Fruit fly (Drosophila melanogaster) whole organism, prepupa: ENCODE data around the gene Syx4.

ENCODE experiments used
- Blimp-1 ChIP-seq: fragments of 200-800 bp; sonication (Bioruptor generic); optimal IDR thresholded peaks from 3 replicates; lab custom pipeline; 2017; ENCODE audit warnings: missing biosample characterization, missing genetic modification characterization, mild to moderate bottlenecking, moderate library complexity, missing genetic modification reagents
- CG10631 ChIP-seq: fragments of 200-800 bp; sonication (Bioruptor generic); optimal IDR thresholded peaks from 2 replicates; lab custom pipeline; 2016; ENCODE audit warnings: missing biosample characterization, missing genetic modification characterization
- CG10669 ChIP-seq: fragments of 200-800 bp; sonication (Bioruptor generic); optimal IDR thresholded peaks from 3 replicates; lab custom pipeline; 2018; ENCODE audit warnings: missing biosample characterization, mild to moderate bottlenecking, missing genetic modification characterization, moderate library complexity
- CG11294 ChIP-seq: fragments of 200-800 bp; sonication (Bioruptor generic); IDR thresholded peaks from 2 replicates; pipeline ENCODE4 v1.3.6; 2022; ENCODE audit warnings: missing biosample characterization, missing genetic modification characterization
- CG11902 ChIP-seq: fragments of 200-800 bp; sonication (Bioruptor generic); optimal IDR thresholded peaks from 3 replicates; lab custom pipeline; 2016; ENCODE audit warnings: missing biosample characterization, missing genetic modification characterization
- CG15336 ChIP-seq: fragments of 200-800 bp; sonication (Bioruptor generic); IDR thresholded peaks from 2 replicates; pipeline ENCODE4 v1.3.6; 2022; ENCODE audit warnings: missing biosample characterization, missing genetic modification characterization
- CG1621 ChIP-seq: fragments of 200-800 bp; sonication (Bioruptor generic); optimal IDR thresholded peaks from 3 replicates; lab custom pipeline; 2018; ENCODE audit warnings: missing biosample characterization, mild to moderate bottlenecking, missing genetic modification characterization
- CG16779 ChIP-seq: fragments of 200-800 bp; sonication (Bioruptor generic); optimal IDR thresholded peaks from 3 replicates; lab custom pipeline; 2017; ENCODE audit warnings: missing biosample characterization, mild to moderate bottlenecking, missing genetic modification characterization
- CG3032 ChIP-seq: fragments of 200-800 bp; optimal IDR thresholded peaks from 2 replicates; lab custom pipeline; 2019; ENCODE audit warnings: missing biosample characterization, mild to moderate bottlenecking, missing genetic modification characterization, moderate library complexity
- CG31627 ChIP-seq: fragments of 200-800 bp; sonication (Bioruptor generic); optimal IDR thresholded peaks from 3 replicates; lab custom pipeline; 2016; ENCODE audit warnings: missing biosample characterization, missing genetic modification characterization
- CG32006 ChIP-seq: fragments of 200-800 bp; sonication (Bioruptor generic); optimal IDR thresholded peaks from 3 replicates; lab custom pipeline; 2017; ENCODE audit warnings: missing biosample characterization, mild to moderate bottlenecking, missing genetic modification characterization
- CG34406 ChIP-seq: fragments of 200-800 bp; sonication (Bioruptor generic); optimal IDR thresholded peaks from 3 replicates; lab custom pipeline; 2016; ENCODE audit warnings: missing biosample characterization, missing genetic modification characterization
- CG3919 ChIP-seq: fragments of 200-800 bp; sonication (Bioruptor generic); optimal IDR thresholded peaks from 3 replicates; lab custom pipeline; 2016; ENCODE audit warnings: missing biosample characterization, missing genetic modification characterization
- CG4318 ChIP-seq: fragments of 200-800 bp; sonication (Bioruptor generic); optimal IDR thresholded peaks from 3 replicates; lab custom pipeline; 2017; ENCODE audit warnings: missing biosample characterization, mild to moderate bottlenecking, missing genetic modification characterization
- CG6163 ChIP-seq: fragments of 200-800 bp; sonication (Bioruptor generic); IDR thresholded peaks from 3 replicates; pipeline ENCODE4 v1.3.6; 2022; ENCODE audit warnings: missing biosample characterization, missing genetic modification characterization
- CG6276 ChIP-seq: fragments of 200-800 bp; sonication (Bioruptor generic); optimal IDR thresholded peaks from 2 replicates; lab custom pipeline; 2017; ENCODE audit warnings: missing biosample characterization, mild to moderate bottlenecking, missing genetic modification characterization
- CG6792 ChIP-seq: fragments of 200-800 bp; sonication (Bioruptor generic); optimal IDR thresholded peaks from 3 replicates; lab custom pipeline; 2016; ENCODE audit warnings: missing biosample characterization, missing genetic modification characterization
- CG6808 ChIP-seq: fragments of 200-800 bp; sonication (Bioruptor generic); optimal IDR thresholded peaks from 3 replicates; lab custom pipeline; 2017; ENCODE audit warnings: missing biosample characterization, missing genetic modification characterization, mild to moderate bottlenecking, moderate library complexity, missing genetic modification reagents
- CG6854 ChIP-seq: fragments of 200-800 bp; sonication (Bioruptor generic); optimal IDR thresholded peaks from 2 replicates; lab custom pipeline; 2017; ENCODE audit warnings: missing biosample characterization, mild to moderate bottlenecking, missing genetic modification characterization
- CG7368 ChIP-seq: fragments of 200-800 bp; sonication (Bioruptor generic); optimal IDR thresholded peaks from 3 replicates; lab custom pipeline; 2016; ENCODE audit warnings: missing biosample characterization, missing genetic modification characterization
- CG8119 ChIP-seq: fragments of 200-800 bp; sonication (Bioruptor generic); IDR thresholded peaks from 3 replicates; pipeline ENCODE4 v1.3.6; 2022; ENCODE audit warnings: missing biosample characterization, missing genetic modification characterization
- CG8319 ChIP-seq: fragments of 200-800 bp; sonication (Bioruptor generic); optimal IDR thresholded peaks from 3 replicates; lab custom pipeline; 2016; ENCODE audit warnings: missing biosample characterization, missing genetic modification characterization
- CG8632 ChIP-seq: fragments of 200-800 bp; sonication (Bioruptor generic); optimal IDR thresholded peaks from 3 replicates; lab custom pipeline; 2016; ENCODE audit warnings: missing biosample characterization, missing genetic modification characterization
- CG9139 ChIP-seq: fragments of 200-800 bp; sonication (Bioruptor generic); optimal IDR thresholded peaks from 3 replicates; lab custom pipeline; 2017; ENCODE audit warnings: missing biosample characterization, mild to moderate bottlenecking, missing genetic modification characterization
- Eip75B ChIP-seq: fragments of 200-800 bp; sonication (Bioruptor generic); optimal IDR thresholded peaks from 3 replicates; lab custom pipeline; 2016; ENCODE audit warnings: missing biosample characterization, missing genetic modification characterization
- Eip93F ChIP-seq: fragments of 200-800 bp; sonication (Bioruptor generic); optimal IDR thresholded peaks from 2 replicates; lab custom pipeline; 2016; ENCODE audit warnings: missing biosample characterization, mild to moderate bottlenecking, missing genetic modification characterization
- Gug ChIP-seq: fragments of 200-800 bp; sonication (Bioruptor generic); IDR thresholded peaks from 2 replicates; pipeline ENCODE4 v1.3.6; 2022; ENCODE audit warnings: missing biosample characterization, missing genetic modification characterization
- Hr38 ChIP-seq: sonication (Bioruptor generic); optimal IDR thresholded peaks from 2 replicates; lab custom pipeline; 2016; ENCODE audit warnings: missing biosample characterization, missing genetic modification characterization
- Hr4 ChIP-seq: fragments of 200-800 bp; sonication (Bioruptor generic); optimal IDR thresholded peaks from 3 replicates; lab custom pipeline; 2016; ENCODE audit warnings: missing biosample characterization, missing genetic modification characterization
- Lpt ChIP-seq: fragments of 200-800 bp; sonication (Bioruptor generic); optimal IDR thresholded peaks from 3 replicates; lab custom pipeline; 2016; ENCODE audit warnings: missing biosample characterization, missing genetic modification characterization
- OdsH ChIP-seq: fragments of 200-800 bp; sonication (Bioruptor generic); optimal IDR thresholded peaks from 3 replicates; lab custom pipeline; 2016; ENCODE audit warnings: missing biosample characterization, missing genetic modification characterization
- Sox102F ChIP-seq: fragments of 200-800 bp; sonication (Bioruptor generic); optimal IDR thresholded peaks from 2 replicates; lab custom pipeline; 2016; ENCODE audit warnings: missing biosample characterization, mild to moderate bottlenecking, missing genetic modification characterization
- Sox14 ChIP-seq: fragments of 200-800 bp; sonication (Bioruptor generic); optimal IDR thresholded peaks from 3 replicates; lab custom pipeline; 2016; ENCODE audit warnings: missing biosample characterization, missing genetic modification characterization
- Sox15 ChIP-seq: fragments of 200-800 bp; sonication (Bioruptor generic); optimal IDR thresholded peaks from 3 replicates; lab custom pipeline; 2016; ENCODE audit warnings: missing biosample characterization, missing genetic modification characterization
- achi ChIP-seq: fragments of 200-800 bp; sonication (Bioruptor generic); optimal IDR thresholded peaks from 3 replicates; lab custom pipeline; 2016; ENCODE audit warnings: missing biosample characterization, missing genetic modification characterization
- cyc ChIP-seq: fragments of 200-800 bp; sonication (Bioruptor generic); optimal IDR thresholded peaks from 3 replicates; lab custom pipeline; 2016; ENCODE audit warnings: missing biosample characterization, missing genetic modification characterization
- eg ChIP-seq: fragments of 200-800 bp; sonication (Bioruptor generic); IDR thresholded peaks from 3 replicates; pipeline ENCODE4 v1.3.6; 2022; ENCODE audit warnings: missing biosample characterization, missing genetic modification characterization
- esn ChIP-seq: fragments of 200-800 bp; sonication (Bioruptor generic); optimal IDR thresholded peaks from 2 replicates; lab custom pipeline; 2016; ENCODE audit warnings: missing biosample characterization, mild to moderate bottlenecking, missing genetic modification characterization, moderate library complexity
- fd59A ChIP-seq: fragments of 200-800 bp; sonication (Bioruptor generic); optimal IDR thresholded peaks from 2 replicates; lab custom pipeline; 2017; ENCODE audit warnings: missing biosample characterization, mild to moderate bottlenecking, missing genetic modification characterization, missing genetic modification reagents
- fd85E ChIP-seq: fragments of 200-800 bp; sonication (Bioruptor generic); optimal IDR thresholded peaks from 3 replicates; lab custom pipeline; 2016; ENCODE audit warnings: missing biosample characterization, missing genetic modification characterization
- fkh ChIP-seq: fragments of 200-800 bp; sonication (Bioruptor generic); optimal IDR thresholded peaks from 3 replicates; lab custom pipeline; 2017; ENCODE audit warnings: missing biosample characterization, mild to moderate bottlenecking, missing genetic modification characterization, moderate library complexity
- net ChIP-seq: fragments of 200-800 bp; sonication (Bioruptor generic); optimal IDR thresholded peaks from 3 replicates; lab custom pipeline; 2016; ENCODE audit warnings: missing biosample characterization, missing genetic modification characterization
- pdm3 ChIP-seq: fragments of 200-800 bp; sonication (Bioruptor generic); optimal IDR thresholded peaks from 3 replicates; lab custom pipeline; 2016; ENCODE audit warnings: missing biosample characterization, missing genetic modification characterization
- salr ChIP-seq, 2 experiments: fragments of 200-800 bp; sonication (Bioruptor generic); optimal IDR thresholded peaks; 3 replicates each; lab custom pipeline; 2016 to 2018; ENCODE audit warnings: missing biosample characterization in 2 of 2, missing genetic modification characterization in 2 of 2, mild to moderate bottlenecking in 1 of 2
- spab ChIP-seq: fragments of 200-800 bp; sonication (Bioruptor generic); optimal IDR thresholded peaks from 2 replicates; lab custom pipeline; 2017; ENCODE audit warnings: missing biosample characterization, mild to moderate bottlenecking, missing genetic modification characterization, missing genetic modification reagents
- ss ChIP-seq, 2 experiments: fragments of 200-800 bp; sonication (Bioruptor generic); optimal IDR thresholded peaks; 2 replicates in 1 of 2; 3 replicates in 1 of 2; lab custom pipeline; 2017 to 2018; ENCODE audit warnings: mild to moderate bottlenecking in 2 of 2, missing biosample characterization in 2 of 2, missing genetic modification characterization in 2 of 2, moderate library complexity in 1 of 2
- svp ChIP-seq: fragments of 200-800 bp; sonication (Bioruptor generic); peaks from one replicate; lab custom pipeline; 2016; ENCODE audit warnings: missing biosample characterization, missing genetic modification characterization

Syx4 gene

DNA sequence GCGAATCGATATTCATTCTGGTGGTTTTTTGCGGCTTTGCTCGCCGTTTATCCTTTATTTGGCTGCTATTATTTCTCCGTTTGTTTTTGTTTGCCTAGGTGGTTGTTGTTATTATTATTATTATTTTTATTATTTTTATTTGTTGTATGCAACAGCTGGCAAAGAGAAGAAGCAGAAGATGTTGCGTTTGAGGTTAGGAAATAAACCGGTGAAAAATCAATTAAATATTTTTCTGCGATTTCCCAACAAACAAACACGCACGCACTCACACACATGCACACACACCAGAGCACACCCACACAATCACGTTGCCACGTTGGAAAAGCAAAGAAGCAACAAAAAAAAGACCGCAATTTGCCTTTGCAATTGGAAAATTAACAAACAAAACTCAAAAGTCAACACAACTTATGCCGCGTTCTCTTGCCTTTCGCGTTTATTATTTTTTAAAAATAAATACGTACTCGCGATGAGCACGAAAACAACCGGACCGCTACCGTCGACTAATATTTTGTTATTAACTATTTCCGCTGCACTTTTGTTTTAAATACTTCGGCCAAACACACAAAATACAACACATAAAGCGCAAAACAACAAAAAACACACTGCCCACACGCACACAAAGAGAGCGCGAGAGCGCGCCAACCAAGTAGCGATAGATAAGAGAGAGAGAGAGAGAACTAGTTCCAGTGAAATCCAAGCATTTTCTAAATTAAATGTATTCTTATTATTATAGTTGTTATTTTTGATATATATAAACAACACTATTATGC is 45.6 kb upstream of the Syx4 start (continued):
- no peak for TF ChIP-seq fd59A (GFP tag; lab: Kevin White, UChicago)
- TF ChIP-seq ss (GFP tag; optimal IDR thresholded peaks at IDR 0.05; lab: Kevin White, UChicago): peak; percentile 48 to 63

DNA sequence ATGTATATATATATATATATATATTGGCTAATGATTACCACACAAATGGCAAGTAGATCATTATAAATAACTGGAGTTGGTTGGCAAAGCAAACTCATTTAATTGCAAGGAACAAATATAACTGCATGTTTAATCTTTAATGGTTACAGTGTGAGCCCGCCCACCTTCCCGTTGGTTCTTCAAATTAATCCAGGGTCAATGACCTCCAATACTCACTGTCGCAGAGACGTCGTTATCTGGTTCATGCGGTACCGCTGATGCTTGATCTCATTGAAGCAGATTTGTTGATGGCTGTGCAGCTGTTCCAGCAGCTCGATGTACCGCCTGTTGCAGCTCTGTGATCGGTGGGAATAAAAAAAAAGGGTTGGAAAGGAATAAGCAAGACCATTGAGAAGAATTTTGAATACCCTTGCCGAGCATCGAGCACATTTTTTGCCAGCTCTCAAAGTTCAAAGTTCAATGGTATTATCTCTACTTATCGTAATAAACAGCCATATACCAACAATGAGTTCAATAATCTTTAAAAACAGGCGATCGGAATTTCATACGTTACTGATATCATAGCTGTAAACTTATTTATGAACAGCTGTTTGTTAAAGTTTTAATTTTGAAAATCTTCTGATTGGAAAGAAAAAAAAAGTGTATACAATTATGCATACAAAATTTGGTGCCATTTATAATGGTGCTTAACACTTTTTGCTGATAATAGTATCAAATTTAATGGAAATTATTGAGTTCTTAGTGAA is 44.6 kb upstream of the Syx4 start:
- TF ChIP-seq net (GFP tag; lab: Kevin White, UChicago): peak; percentile 50
- TF ChIP-seq CG10669: peak; percentile 57
- TF ChIP-seq Sox15 (GFP tag; lab: Kevin White, UChicago): peak; percentile 23
- TF ChIP-seq eg (GFP tag; lab: Robert Waterston, UW): no peak
- TF ChIP-seq CG1621 (tag; lab: Kevin White, UChicago): no peak
- peak; percentile 56 for TF ChIP-seq CG8632 (GFP tag; lab: Kevin White, UChicago)
- TF ChIP-seq CG11902: peak; percentile 6
- no peak for TF ChIP-seq Eip93F (GFP tag; lab: Kevin White, UChicago)
- TF ChIP-seq Eip75B (GFP tag; lab: Kevin White, UChicago): peak; percentile 60
- TF ChIP-seq Lpt (GFP tag; lab: Kevin White, UChicago): no peak
- peak; percentile 62 for TF ChIP-seq cyc
- peak; percentile 45 for TF ChIP-seq CG10631 (GFP tag; lab: Kevin White, UChicago)
- no peak for TF ChIP-seq Blimp-1 (GFP tag; lab: Kevin White, UChicago)
- peak; percentile 19; the same call in 1 of the 2 replicates for TF ChIP-seq CG15336 (GFP tag; lab: Robert Waterston, UW)
- TF ChIP-seq CG6276 (GFP tag; lab: Kevin White, UChicago): peak; percentile 14
- TF ChIP-seq CG6792 (GFP tag; lab: Kevin White, UChicago): peak; percentile 58
- TF ChIP-seq Hr38 (GFP tag; lab: Kevin White, UChicago): no peak
- peak; percentile 52 for TF ChIP-seq CG3919 (GFP tag; lab: Kevin White, UChicago)
- peak; percentile 44 for TF ChIP-seq CG34406 (GFP tag; lab: Kevin White, UChicago)
- peak; percentile 19 for TF ChIP-seq CG8319
- peak; percentile 30 for TF ChIP-seq CG3032 (tag; lab: Kevin White, UChicago)
- peak; percentile 59 for TF ChIP-seq OdsH (GFP tag; lab: Kevin White, UChicago)
- TF ChIP-seq CG6854: no peak
- TF ChIP-seq CG32006 (GFP tag; lab: Kevin White, UChicago): peak; percentile 49
- no peak for TF ChIP-seq CG9139
- TF ChIP-seq CG6808 (GFP tag; lab: Kevin White, UChicago): peak; percentile 47
- TF ChIP-seq CG16779 (tag; lab: Kevin White, UChicago): no peak
- peak; percentile 10 for TF ChIP-seq CG7368
- TF ChIP-seq pdm3 (GFP tag; lab: Kevin White, UChicago): peak; percentile 70
- peak; percentile 46 for TF ChIP-seq CG31627 (GFP tag; lab: Kevin White, UChicago)
- TF ChIP-seq CG4318: peak; percentile 11
- no peak for TF ChIP-seq CG8119
- TF ChIP-seq Sox14 (GFP tag; lab: Kevin White, UChicago): peak; percentile 60
- peak in 1 of 2 experiments; percentile 50 for TF ChIP-seq salr (GFP tag; optimal IDR thresholded peaks at IDR 0.05; lab: Kevin White, UChicago)
- TF ChIP-seq Hr4: peak; percentile 31
- TF ChIP-seq Gug (GFP tag; lab: Robert Waterston, UW): 0 out of 2 replicates have a peak, but pooled peaks have one; percentile 22
- TF ChIP-seq fkh (GFP tag; lab: Kevin White, UChicago): no peak
- no peak for TF ChIP-seq CG11294
- no peak for TF ChIP-seq achi (GFP tag; lab: Kevin White, UChicago)
- peak; percentile 27 for TF ChIP-seq Sox102F (GFP tag; lab: Kevin White, UChicago)
- no peak for TF ChIP-seq fd85E
- TF ChIP-seq spab: peak; percentile 45
- TF ChIP-seq CG6163 (GFP tag; lab: Robert Waterston, UW): no peak
- TF ChIP-seq svp (GFP tag; lab: Kevin White, UChicago): peak; percentile 90
- TF ChIP-seq esn (GFP tag; lab: Kevin White, UChicago): peak; percentile 71
